Worm (Caenorhabditis elegans) whole organism, L4 larva: Measurements from ENCODE around the gene ttr-43.

ENCODE experiments used
- fos-1 ChIP-seq: fragments of 150-350 bp; optimal IDR thresholded peaks from 2 replicates; lab custom pipeline; 2014; ENCODE audit warnings: missing biosample characterization, missing genetic modification characterization
- skn-1 ChIP-seq: fragments of 150-350 bp; optimal IDR thresholded peaks from 2 replicates; lab custom pipeline; 2014; ENCODE audit warnings: missing biosample characterization, missing genetic modification characterization
- zag-1 ChIP-seq: fragments of 150-350 bp; optimal IDR thresholded peaks from 2 replicates; lab custom pipeline; 2014; ENCODE audit warnings: missing biosample characterization, missing genetic modification characterization

DNA sequence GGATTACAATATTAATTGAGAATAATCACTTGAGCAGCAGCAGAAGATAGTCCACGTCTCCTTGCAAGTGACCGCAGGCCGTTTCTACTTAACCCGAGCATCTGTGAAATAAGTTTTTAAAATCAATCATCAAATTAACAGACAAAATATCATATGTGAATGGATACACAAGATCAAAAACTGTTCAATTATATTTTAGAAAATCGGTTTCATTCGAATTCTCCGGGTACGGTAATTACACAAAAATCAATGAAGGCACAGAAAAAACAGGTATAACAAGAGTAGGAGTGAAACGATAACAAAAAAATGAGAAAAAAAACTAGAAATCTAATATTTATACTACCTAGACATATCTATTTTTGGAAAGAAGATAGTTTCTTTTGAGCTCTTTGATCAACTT lies 5.7 kb upstream of the ttr-43 start, which contains the start of gene mma-1:
- no peak for TF ChIP-seq fos-1 (tag; lab: Kevin White, UChicago)
- TF ChIP-seq zag-1: no peak
- TF ChIP-seq skn-1 (tag; lab: Kevin White, UChicago): no peak
